Worm (Caenorhabditis elegans) whole organism, L1 larva: ENCODE data around the gene mrps-16.

Experiments used
- C04F5.9 ChIP-seq: sonication (generic microtip); optimal IDR thresholded peaks from 2 replicates; lab custom pipeline; 2016; ENCODE audit warnings: missing genetic modification characterization, missing compliant biosample characterization
- C34B4.2 ChIP-seq: sonication (generic microtip); optimal IDR thresholded peaks from 2 replicates; lab custom pipeline; 2017; ENCODE audit warnings: mild to moderate bottlenecking, missing genetic modification characterization, missing compliant biosample characterization
- aha-1 ChIP-seq: fragments of 150-350 bp; optimal IDR thresholded peaks from 2 replicates; lab custom pipeline; 2014; ENCODE audit warnings: missing biosample characterization, missing genetic modification characterization
- alr-1 ChIP-seq: fragments of 200-800 bp; sonication (Bioruptor generic); optimal IDR thresholded peaks from 2 replicates; lab custom pipeline; 2018; ENCODE audit warnings: borderline replicate concordance, mild to moderate bottlenecking, missing genetic modification characterization, missing compliant biosample characterization
- aly-2 ChIP-seq: fragments of 150-350 bp; optimal IDR thresholded peaks from 2 replicates; lab custom pipeline; 2014; ENCODE audit warnings: missing biosample characterization, missing genetic modification characterization
- blmp-1 ChIP-seq: fragments of 150-350 bp; optimal IDR thresholded peaks from 2 replicates; lab custom pipeline; 2014; ENCODE audit warnings: missing biosample characterization, missing genetic modification characterization
- ceh-82 ChIP-seq, 3 experiments: fragments of 150-350 bp in 1 of 3; sonication (generic microtip) in 2 of 3; optimal IDR thresholded peaks; 2 replicates each; lab custom pipeline; 2014 to 2017; ENCODE audit warnings: missing biosample characterization in 3 of 3, missing genetic modification characterization in 3 of 3
- ceh-88 ChIP-seq: fragments of 200-800 bp; sonication (Bioruptor generic); IDR thresholded peaks from 2 replicates; pipeline ENCODE4 v1.3.6; 2022; ENCODE audit warnings: missing genetic modification characterization, missing compliant biosample characterization
- ces-1 ChIP-seq: fragments of 150-350 bp; optimal IDR thresholded peaks from 2 replicates; lab custom pipeline; 2014; ENCODE audit warnings: missing biosample characterization, missing genetic modification reagents, missing genetic modification characterization
- dpl-1 ChIP-seq, 3 experiments: fragments of 150-350 bp in 2 of 3; sonication (generic microtip) in 1 of 3; optimal IDR thresholded peaks; 2 replicates each; lab custom pipeline; 2014 to 2017; ENCODE audit warnings: missing biosample characterization in 3 of 3, missing genetic modification characterization in 3 of 3, missing genetic modification reagents in 3 of 3
- dsc-1 ChIP-seq: sonication (generic microtip); optimal IDR thresholded peaks from 2 replicates; lab custom pipeline; 2016; ENCODE audit warnings: mild to moderate bottlenecking, missing genetic modification characterization, missing compliant biosample characterization
- efl-1 ChIP-seq, 4 experiments: fragments of 150-350 bp; optimal IDR thresholded peaks in 3 of 4; peaks in 1 of 4; 1 replicate in 1 of 4; 2 replicates in 3 of 4; lab custom pipeline; 2014; ENCODE audit warnings: missing biosample characterization in 2 of 4, missing genetic modification characterization in 2 of 4, missing genetic modification reagents in 2 of 4
- efl-3 ChIP-seq: fragments of 200-800 bp; sonication (Bioruptor generic); optimal IDR thresholded peaks from 2 replicates; lab custom pipeline; 2018; ENCODE audit warnings: mild to moderate bottlenecking, missing genetic modification characterization, missing compliant biosample characterization
- egl-13 ChIP-seq: sonication (generic microtip); optimal IDR thresholded peaks from 2 replicates; lab custom pipeline; 2016; ENCODE audit warnings: missing genotype, missing genetic modification reagents, missing genetic modification characterization, missing compliant biosample characterization
- egl-27 ChIP-seq, 2 experiments: fragments of 150-350 bp in 1 of 2; sonication (generic microtip); optimal IDR thresholded peaks; 3 replicates each; lab custom pipeline; 2017 to 2018; ENCODE audit warnings: missing biosample characterization in 2 of 2, missing genetic modification characterization in 2 of 2, missing genetic modification reagents in 2 of 2
- elt-2 ChIP-seq: sonication (generic microtip); optimal IDR thresholded peaks from 2 replicates; lab custom pipeline; 2016; ENCODE audit warnings: missing genetic modification characterization, mild to moderate bottlenecking, inconsistent platforms, missing compliant biosample characterization, missing genetic modification reagents
- fkh-10 ChIP-seq: sonication (generic microtip); optimal IDR thresholded peaks from 2 replicates; lab custom pipeline; 2017; ENCODE audit warnings: missing biosample characterization, missing genetic modification reagents, missing genetic modification characterization
- fkh-8 ChIP-seq: sonication (generic microtip); optimal IDR thresholded peaks from 2 replicates; lab custom pipeline; 2016; ENCODE audit warnings: mild to moderate bottlenecking, missing genetic modification characterization, missing compliant biosample characterization
- grh-1 ChIP-seq: fragments of 200-800 bp; sonication (Bioruptor generic); IDR thresholded peaks from 2 replicates; pipeline ENCODE4 v1.3.6; 2022; ENCODE audit warnings: missing genetic modification reagents, missing genetic modification characterization, missing compliant biosample characterization
- hlh-4 ChIP-seq: sonication (generic microtip); optimal IDR thresholded peaks from 2 replicates; lab custom pipeline; 2016; ENCODE audit warnings: mild to moderate bottlenecking, missing genetic modification characterization, missing compliant biosample characterization
- hpl-2 ChIP-seq: fragments of 150-350 bp; optimal IDR thresholded peaks from 2 replicates; lab custom pipeline; 2014; ENCODE audit warnings: missing biosample characterization, missing genetic modification reagents, missing genetic modification characterization
- isw-1 ChIP-seq: fragments of 200-800 bp; sonication (Bioruptor generic); IDR thresholded peaks from 2 replicates; pipeline ENCODE4 v1.3.6; 2022; ENCODE audit warnings: missing genetic modification characterization, missing compliant biosample characterization
- jun-1 ChIP-seq: fragments of 150-350 bp; optimal IDR thresholded peaks from 2 replicates; lab custom pipeline; 2014; ENCODE audit warnings: missing biosample characterization, missing genetic modification reagents, missing genetic modification characterization
- lin-14 ChIP-seq: fragments of 200-800 bp; sonication (Bioruptor generic); optimal IDR thresholded peaks from 2 replicates; lab custom pipeline; 2018; ENCODE audit warnings: mild to moderate bottlenecking, missing genetic modification characterization, moderate library complexity, missing compliant biosample characterization
- lir-3 ChIP-seq: sonication (generic microtip); optimal IDR thresholded peaks from 2 replicates; lab custom pipeline; 2016; ENCODE audit warnings: mild to moderate bottlenecking, missing genetic modification characterization, moderate library complexity, missing compliant biosample characterization; ENCODE audit not compliant: poor library complexity
- lsy-2 ChIP-seq, 2 experiments: fragments of 150-350 bp; optimal IDR thresholded peaks; 2 replicates each; lab custom pipeline; 2014; ENCODE audit warnings: missing biosample characterization in 2 of 2, missing genetic modification characterization in 2 of 2
- mab-9 ChIP-seq: fragments of 200-800 bp; sonication (Bioruptor generic); IDR thresholded peaks from 2 replicates; pipeline ENCODE4 v1.3.6; 2022; ENCODE audit warnings: missing genetic modification reagents, missing genetic modification characterization, missing compliant biosample characterization
- mef-2 ChIP-seq: fragments of 150-350 bp; optimal IDR thresholded peaks from 2 replicates; lab custom pipeline; 2014; ENCODE audit warnings: missing biosample characterization, missing genetic modification characterization
- mep-1 ChIP-seq: fragments of 150-350 bp; optimal IDR thresholded peaks from 2 replicates; lab custom pipeline; 2014; ENCODE audit warnings: missing biosample characterization, missing genetic modification characterization
- nhr-11 ChIP-seq: fragments of 150-350 bp; optimal IDR thresholded peaks from 2 replicates; lab custom pipeline; 2014; ENCODE audit warnings: missing biosample characterization, missing genetic modification characterization
- nhr-12 ChIP-seq: sonication (generic microtip); optimal IDR thresholded peaks from 2 replicates; lab custom pipeline; 2017; ENCODE audit warnings: missing biosample characterization, missing genetic modification characterization
- nhr-19 ChIP-seq: fragments of 200-800 bp; sonication (Bioruptor generic); conservative IDR thresholded peaks from 2 replicates; pipeline ENCODE4 v1.3.6; 2022; ENCODE audit warnings: missing genetic modification characterization, missing compliant biosample characterization
- nhr-20 ChIP-seq: sonication (generic microtip); optimal IDR thresholded peaks from 2 replicates; lab custom pipeline; 2016; ENCODE audit warnings: mild to moderate bottlenecking, missing genetic modification characterization, missing compliant biosample characterization
- nhr-237 ChIP-seq: fragments of 150-350 bp; optimal IDR thresholded peaks from 2 replicates; lab custom pipeline; 2014; ENCODE audit warnings: missing biosample characterization, missing genetic modification characterization
- nhr-71 ChIP-seq: sonication (generic microtip); optimal IDR thresholded peaks from 2 replicates; lab custom pipeline; 2016; ENCODE audit warnings: mild to moderate bottlenecking, missing genetic modification characterization, moderate library complexity, missing compliant biosample characterization
- nhr-84 ChIP-seq: sonication (generic microtip); optimal IDR thresholded peaks from 2 replicates; lab custom pipeline; 2017; ENCODE audit warnings: missing biosample characterization, missing genetic modification characterization
- pax-3 ChIP-seq: fragments of 200-800 bp; sonication (Bioruptor generic); optimal IDR thresholded peaks from 2 replicates; lab custom pipeline; 2018; ENCODE audit warnings: mild to moderate bottlenecking, missing genetic modification characterization, moderate library complexity, missing compliant biosample characterization
- pqm-1 ChIP-seq: sonication (generic microtip); optimal IDR thresholded peaks from 3 replicates; lab custom pipeline; 2017; ENCODE audit warnings: missing biosample characterization, missing genetic modification characterization
- rnt-1 ChIP-seq: sonication (generic microtip); optimal IDR thresholded peaks from 2 replicates; lab custom pipeline; 2016; ENCODE audit warnings: mild to moderate bottlenecking, missing genetic modification characterization, moderate library complexity, missing compliant biosample characterization
- skn-1 ChIP-seq: fragments of 150-350 bp; optimal IDR thresholded peaks from 2 replicates; lab custom pipeline; 2014; ENCODE audit warnings: missing biosample characterization, missing genetic modification characterization
- snpc-4 ChIP-seq: fragments of 150-350 bp; optimal IDR thresholded peaks from 2 replicates; lab custom pipeline; 2014; ENCODE audit warnings: missing biosample characterization, missing genetic modification characterization
- snu-23 ChIP-seq: sonication (generic microtip); optimal IDR thresholded peaks from 2 replicates; lab custom pipeline; 2016; ENCODE audit warnings: missing genetic modification characterization, missing compliant biosample characterization
- sptf-1 ChIP-seq: fragments of 150-350 bp; optimal IDR thresholded peaks from 2 replicates; lab custom pipeline; 2014; ENCODE audit warnings: missing biosample characterization, missing genetic modification characterization
- sup-37 ChIP-seq: fragments of 200-800 bp; sonication (Bioruptor generic); optimal IDR thresholded peaks from 2 replicates; lab custom pipeline; 2018; ENCODE audit warnings: mild to moderate bottlenecking, missing genetic modification characterization, missing compliant biosample characterization
- swsn-7 ChIP-seq: sonication (generic microtip); optimal IDR thresholded peaks from 2 replicates; lab custom pipeline; 2016; ENCODE audit warnings: missing genetic modification characterization, missing compliant biosample characterization
- tbx-2 ChIP-seq: sonication (generic microtip); optimal IDR thresholded peaks from 2 replicates; lab custom pipeline; 2016; ENCODE audit warnings: missing genetic modification characterization, missing compliant biosample characterization
- tlp-1 ChIP-seq: fragments of 150-350 bp; optimal IDR thresholded peaks from 2 replicates; lab custom pipeline; 2014; ENCODE audit warnings: missing biosample characterization, missing genetic modification characterization
- unc-30 ChIP-seq: sonication (generic microtip); optimal IDR thresholded peaks from 2 replicates; lab custom pipeline; 2017; ENCODE audit warnings: missing biosample characterization, missing genetic modification characterization
- unc-62 ChIP-seq: fragments of 150-350 bp; optimal IDR thresholded peaks from 2 replicates; lab custom pipeline; 2014; ENCODE audit warnings: missing biosample characterization, missing genetic modification reagents, missing genetic modification characterization
- unc-98 ChIP-seq: fragments of 200-800 bp; sonication (Bioruptor generic); IDR thresholded peaks from 2 replicates; pipeline ENCODE4 v1.3.6; 2022; ENCODE audit warnings: missing genetic modification characterization, missing compliant biosample characterization
- zag-1 ChIP-seq: fragments of 150-350 bp; optimal IDR thresholded peaks from 2 replicates; lab custom pipeline; 2014; ENCODE audit warnings: missing biosample characterization, missing genetic modification characterization
- zip-4 ChIP-seq: fragments of 200-800 bp; sonication (Bioruptor generic); optimal IDR thresholded peaks from 2 replicates; lab custom pipeline; 2018; ENCODE audit warnings: mild to moderate bottlenecking, missing genetic modification characterization, moderate library complexity, missing compliant biosample characterization
- ztf-4 ChIP-seq: fragments of 150-350 bp; optimal IDR thresholded peaks from 2 replicates; lab custom pipeline; 2014; ENCODE audit warnings: missing biosample characterization, missing genetic modification characterization

The mrps-16 gene

ce11 chrII:5473946-5474423 is at the start of gene mrps-16:
Gene mrps-16 (plus strand): TSS chrII:5474373.
- TF ChIP-seq efl-3 (GFP tag; lab: Kevin White, UChicago) (no peak), blmp-1 (tag; lab: Kevin White, UChicago) (peak; percentile 59), zag-1 (tag; lab: Kevin White, UChicago) (no peak), dsc-1 (tag; lab: Kevin White, UChicago) (peak; percentile 59), unc-30 (tag; lab: Kevin White, UChicago) (no peak), unc-98 (GFP tag; lab: Robert Waterston, UW) (no peak), mef-2 (tag; lab: Kevin White, UChicago) (no peak), C34B4.2 (tag; lab: Kevin White, UChicago) (no peak), tbx-2 (peak; percentile 79), elt-2 (peak; percentile 61), jun-1 (tag; lab: Kevin White, UChicago) (peak; percentile 58), pax-3 (tag; lab: Kevin White, UChicago) (no peak), hpl-2 (GFP tag; lab: Kevin White, UChicago) (no peak), tlp-1 (tag; lab: Kevin White, UChicago) (no peak), ceh-88 (GFP tag; lab: Robert Waterston, UW) (no peak), sptf-1 (tag; lab: Kevin White, UChicago) (no peak), rnt-1 (tag; lab: Kevin White, UChicago) (peak; percentile 79), ces-1 (GFP tag; lab: Kevin White, UChicago) (no peak), aly-2 (tag; lab: Kevin White, UChicago) (peak; percentile 24), nhr-237 (tag; lab: Kevin White, UChicago) (no peak), skn-1 (tag; lab: Kevin White, UChicago) (peak; percentile 52), grh-1 (GFP tag; lab: Robert Waterston, UW) (peak; percentile 54), sup-37 (GFP tag; lab: Kevin White, UChicago) (no peak), lin-14 (GFP tag; lab: Kevin White, UChicago) (peak; percentile 62), nhr-12 (tag; lab: Kevin White, UChicago) (no peak), fkh-8 (tag; lab: Kevin White, UChicago) (peak; percentile 36), snpc-4 (tag; lab: Kevin White, UChicago) (peak; percentile 38), aha-1 (tag; lab: Kevin White, UChicago) (no peak), lir-3 (tag; lab: Kevin White, UChicago) (peak; percentile 41), efl-1 (optimal IDR thresholded peaks at IDR 0.05; lab: Kevin White, UChicago) (peak; percentile 94 to 98), efl-1 (GFP tag; optimal IDR thresholded peaks at IDR 0.05 in 1 of 2; lab: Kevin White, UChicago) (peak; percentile 99 to 100), nhr-20 (peak; percentile 73), egl-27 (tag; optimal IDR thresholded peaks at IDR 0.05; lab: Kevin White, UChicago) (no peak), mab-9 (GFP tag; lab: Robert Waterston, UW) (peak; percentile 36; the same call in 1 of the 2 replicates), C04F5.9 (tag; lab: Kevin White, UChicago) (peak; percentile 4), alr-1 (tag; lab: Kevin White, UChicago) (no peak), mep-1 (tag; lab: Kevin White, UChicago) (peak; percentile 84), swsn-7 (tag; lab: Kevin White, UChicago) (peak; percentile 76), dpl-1 (GFP tag; optimal IDR thresholded peaks at IDR 0.05; lab: Kevin White, UChicago) (peak; percentile 96 to 98 (median 97)), egl-13 (no peak), snu-23 (GFP tag; lab: Kevin White, UChicago) (peak; percentile 80), nhr-11 (tag; lab: Kevin White, UChicago) (no peak), hlh-4 (tag; lab: Kevin White, UChicago) (no peak), unc-62 (GFP tag; lab: Kevin White, UChicago) (no peak), lsy-2 (tag; optimal IDR thresholded peaks at IDR 0.05; lab: Kevin White, UChicago) (peak; percentile 82 to 83), zip-4 (GFP tag; lab: Kevin White, UChicago) (peak; percentile 44), pqm-1 (tag; lab: Kevin White, UChicago) (no peak), fkh-10 (GFP tag; lab: Kevin White, UChicago) (no peak), nhr-71 (tag; lab: Kevin White, UChicago) (peak; percentile 81), nhr-19 (GFP tag; lab: Robert Waterston, UW) (peak; percentile 78), ceh-82 (tag; optimal IDR thresholded peaks at IDR 0.05; lab: Kevin White, UChicago) (peak; percentile 51 to 73 (median 67)), isw-1 (GFP tag; lab: Robert Waterston, UW) (peak; percentile 55), nhr-84 (tag; lab: Kevin White, UChicago) (no peak), ztf-4 (tag; lab: Kevin White, UChicago) (no peak)
